Worm (Caenorhabditis elegans) whole organism, L2 larva: ENCODE results near the gene R05G9R.1.

ENCODE experiments used
- C34F6.9 ChIP-seq: fragments of 150-350 bp; optimal IDR thresholded peaks from 2 replicates; lab custom pipeline; 2014; ENCODE audit warnings: missing biosample characterization, missing genetic modification characterization
- F13H6.1 ChIP-seq: sonication (generic microtip); optimal IDR thresholded peaks from 2 replicates; lab custom pipeline; 2016; ENCODE audit warnings: missing genetic modification characterization, missing compliant biosample characterization
- R02D3.7 ChIP-seq: fragments of 150-350 bp; optimal IDR thresholded peaks from 2 replicates; lab custom pipeline; 2014; ENCODE audit warnings: missing biosample characterization, missing genetic modification characterization
- Y55F3AM.14 ChIP-seq: fragments of 200-800 bp; sonication (Bioruptor generic); optimal IDR thresholded peaks from 2 replicates; lab custom pipeline; 2018; ENCODE audit warnings: mild to moderate bottlenecking, missing genetic modification characterization, missing compliant biosample characterization
- ZK546.5 ChIP-seq: sonication (generic microtip); optimal IDR thresholded peaks from 2 replicates; lab custom pipeline; 2017; ENCODE audit warnings: missing biosample characterization, missing genetic modification characterization
- alr-1 ChIP-seq: fragments of 150-350 bp; optimal IDR thresholded peaks from 2 replicates; lab custom pipeline; 2014; ENCODE audit warnings: missing biosample characterization, missing genetic modification characterization
- aly-2 ChIP-seq: fragments of 150-350 bp; optimal IDR thresholded peaks from 2 replicates; lab custom pipeline; 2014; ENCODE audit warnings: missing biosample characterization, missing genetic modification characterization
- ama-1 ChIP-seq: fragments of 150-350 bp; optimal IDR thresholded peaks from 2 replicates; lab custom pipeline; 2018; ENCODE audit warnings: inconsistent platforms
- blmp-1 ChIP-seq: sonication (generic microtip); optimal IDR thresholded peaks from 2 replicates; lab custom pipeline; 2017; ENCODE audit warnings: missing genetic modification characterization, mild to moderate bottlenecking, missing compliant biosample characterization, antibody characterized with exemption, moderate library complexity; ENCODE audit not compliant: insufficient read depth
- ceh-16 ChIP-seq: fragments of 150-350 bp; optimal IDR thresholded peaks from 2 replicates; lab custom pipeline; 2014; ENCODE audit warnings: missing biosample characterization, missing genetic modification characterization
- ceh-82 ChIP-seq: fragments of 150-350 bp; optimal IDR thresholded peaks from 2 replicates; lab custom pipeline; 2014; ENCODE audit warnings: missing biosample characterization, missing genetic modification characterization
- crh-2 ChIP-seq: sonication (generic microtip); optimal IDR thresholded peaks from 2 replicates; lab custom pipeline; 2017; ENCODE audit warnings: missing biosample characterization, missing genetic modification characterization
- dmd-4 ChIP-seq: sonication (generic microtip); optimal IDR thresholded peaks from 2 replicates; lab custom pipeline; 2017; ENCODE audit warnings: missing biosample characterization, missing genetic modification characterization
- elt-3 ChIP-seq: sonication (generic microtip); optimal IDR thresholded peaks from 2 replicates; lab custom pipeline; 2017; ENCODE audit warnings: missing biosample characterization, missing genetic modification characterization
- gmeb-1 ChIP-seq: fragments of 150-350 bp; optimal IDR thresholded peaks from 2 replicates; lab custom pipeline; 2014; ENCODE audit warnings: missing biosample characterization, missing genetic modification characterization
- lin-11 ChIP-seq: fragments of 150-350 bp; sonication (generic microtip); optimal IDR thresholded peaks from 2 replicates; lab custom pipeline; 2014; ENCODE audit warnings: missing biosample characterization, missing genetic modification characterization, inconsistent platforms, mixed read lengths
- lin-13 ChIP-seq: fragments of 150-350 bp; optimal IDR thresholded peaks from 2 replicates; lab custom pipeline; 2014; ENCODE audit warnings: missing biosample characterization, missing genetic modification reagents, missing genetic modification characterization
- lin-39 ChIP-seq: fragments of 150-350 bp; optimal IDR thresholded peaks from 2 replicates; lab custom pipeline; 2014; ENCODE audit warnings: missing biosample characterization, missing genetic modification reagents, missing genetic modification characterization
- lsy-2 ChIP-seq, 2 experiments: fragments of 150-350 bp in 1 of 2; sonication (generic microtip) in 1 of 2; optimal IDR thresholded peaks; 2 replicates each; lab custom pipeline; 2014 to 2017; ENCODE audit warnings: missing biosample characterization in 2 of 2, missing genetic modification characterization in 2 of 2
- mab-5 ChIP-seq: fragments of 150-350 bp; optimal IDR thresholded peaks from 2 replicates; lab custom pipeline; 2014; ENCODE audit warnings: missing biosample characterization, missing genetic modification characterization
- mbf-1 ChIP-seq: sonication (generic microtip); optimal IDR thresholded peaks from 2 replicates; lab custom pipeline; 2017; ENCODE audit warnings: missing biosample characterization, missing genetic modification characterization
- mdl-1 ChIP-seq, 2 experiments: fragments of 150-350 bp in 1 of 2; sonication (generic microtip) in 1 of 2; optimal IDR thresholded peaks; 2 replicates each; lab custom pipeline; 2017; ENCODE audit warnings: missing biosample characterization in 2 of 2, missing genetic modification characterization in 2 of 2
- nhr-10 ChIP-seq: sonication (generic microtip); optimal IDR thresholded peaks from 2 replicates; lab custom pipeline; 2017; ENCODE audit warnings: missing biosample characterization, missing genetic modification characterization
- nhr-11 ChIP-seq: fragments of 150-350 bp; optimal IDR thresholded peaks from 2 replicates; lab custom pipeline; 2014; ENCODE audit warnings: missing biosample characterization, missing genetic modification characterization
- nhr-12 ChIP-seq: fragments of 150-350 bp; optimal IDR thresholded peaks from 2 replicates; lab custom pipeline; 2014; ENCODE audit warnings: missing biosample characterization, missing genetic modification characterization
- nhr-129 ChIP-seq: fragments of 150-350 bp; optimal IDR thresholded peaks from 2 replicates; lab custom pipeline; 2014; ENCODE audit warnings: missing biosample characterization, missing genetic modification characterization
- nhr-21 ChIP-seq: fragments of 150-350 bp; optimal IDR thresholded peaks from 2 replicates; lab custom pipeline; 2014; ENCODE audit warnings: missing biosample characterization, missing genetic modification characterization
- nhr-23 ChIP-seq: fragments of 150-350 bp; optimal IDR thresholded peaks from 2 replicates; lab custom pipeline; 2014; ENCODE audit warnings: missing biosample characterization, missing genetic modification reagents, missing genetic modification characterization
- nhr-237 ChIP-seq: fragments of 150-350 bp; optimal IDR thresholded peaks from 2 replicates; lab custom pipeline; 2014; ENCODE audit warnings: missing biosample characterization, missing genetic modification characterization
- nhr-25 ChIP-seq: fragments of 150-350 bp; sonication (generic microtip); optimal IDR thresholded peaks from 3 replicates; lab custom pipeline; 2014; ENCODE audit warnings: missing biosample characterization, missing genetic modification characterization
- nhr-6 ChIP-seq: fragments of 150-350 bp; optimal IDR thresholded peaks from 2 replicates; lab custom pipeline; 2014; ENCODE audit warnings: missing biosample characterization, missing genetic modification characterization
- nhr-77 ChIP-seq: fragments of 150-350 bp; optimal IDR thresholded peaks from 2 replicates; lab custom pipeline; 2014; ENCODE audit warnings: missing biosample characterization, missing genetic modification characterization
- peb-1 ChIP-seq: fragments of 150-350 bp; optimal IDR thresholded peaks from 2 replicates; lab custom pipeline; 2014; ENCODE audit warnings: missing biosample characterization, missing genetic modification characterization
- sem-4 ChIP-seq: fragments of 150-350 bp; optimal IDR thresholded peaks from 2 replicates; lab custom pipeline; 2014; ENCODE audit warnings: missing biosample characterization, missing genetic modification reagents, missing genetic modification characterization
- skn-1 ChIP-seq: sonication (generic microtip); optimal IDR thresholded peaks from 2 replicates; lab custom pipeline; 2017; ENCODE audit warnings: missing biosample characterization, missing genetic modification characterization
- sma-3 ChIP-seq: sonication (generic microtip); optimal IDR thresholded peaks from 2 replicates; lab custom pipeline; 2016; ENCODE audit warnings: missing genetic modification reagents, missing genetic modification characterization, missing compliant biosample characterization
- sma-9 ChIP-seq, 2 experiments: fragments of 150-350 bp in 1 of 2; sonication (generic microtip) in 1 of 2; optimal IDR thresholded peaks; 2 replicates each; lab custom pipeline; 2014 to 2016; ENCODE audit warnings: missing genetic modification characterization in 2 of 2, mild to moderate bottlenecking in 1 of 2, missing biosample characterization in 1 of 2, missing compliant biosample characterization in 1 of 2, missing genetic modification reagents in 1 of 2, moderate library complexity in 1 of 2
- snpc-4 ChIP-seq: fragments of 150-350 bp; optimal IDR thresholded peaks from 2 replicates; lab custom pipeline; 2014; ENCODE audit warnings: missing biosample characterization, missing genetic modification characterization
- unc-39 ChIP-seq: fragments of 150-350 bp; optimal IDR thresholded peaks from 2 replicates; lab custom pipeline; 2014; ENCODE audit warnings: missing biosample characterization, missing genetic modification characterization
- unc-55 ChIP-seq: fragments of 150-350 bp; sonication (generic microtip); optimal IDR thresholded peaks from 3 replicates; lab custom pipeline; 2014; ENCODE audit warnings: missing biosample characterization, missing genetic modification reagents, missing genetic modification characterization
- unc-62 ChIP-seq: fragments of 150-350 bp; optimal IDR thresholded peaks from 2 replicates; lab custom pipeline; 2014; ENCODE audit warnings: missing biosample characterization, missing genetic modification reagents, missing genetic modification characterization
- zag-1 ChIP-seq: fragments of 150-350 bp; optimal IDR thresholded peaks from 2 replicates; lab custom pipeline; 2014; ENCODE audit warnings: missing biosample characterization, missing genetic modification characterization
- ztf-1 ChIP-seq: fragments of 200-800 bp; sonication (Bioruptor generic); conservative IDR thresholded peaks from 2 replicates; pipeline ENCODE4 v1.3.6; 2022; ENCODE audit warnings: missing genetic modification characterization, missing compliant biosample characterization
- ztf-11 ChIP-seq: sonication (generic microtip); optimal IDR thresholded peaks from 2 replicates; lab custom pipeline; 2017; ENCODE audit warnings: missing biosample characterization, missing genetic modification characterization
- ztf-4 ChIP-seq: fragments of 150-350 bp; optimal IDR thresholded peaks from 2 replicates; lab custom pipeline; 2014; ENCODE audit warnings: missing biosample characterization, missing genetic modification characterization

The R05G9R.1 gene

DNA sequence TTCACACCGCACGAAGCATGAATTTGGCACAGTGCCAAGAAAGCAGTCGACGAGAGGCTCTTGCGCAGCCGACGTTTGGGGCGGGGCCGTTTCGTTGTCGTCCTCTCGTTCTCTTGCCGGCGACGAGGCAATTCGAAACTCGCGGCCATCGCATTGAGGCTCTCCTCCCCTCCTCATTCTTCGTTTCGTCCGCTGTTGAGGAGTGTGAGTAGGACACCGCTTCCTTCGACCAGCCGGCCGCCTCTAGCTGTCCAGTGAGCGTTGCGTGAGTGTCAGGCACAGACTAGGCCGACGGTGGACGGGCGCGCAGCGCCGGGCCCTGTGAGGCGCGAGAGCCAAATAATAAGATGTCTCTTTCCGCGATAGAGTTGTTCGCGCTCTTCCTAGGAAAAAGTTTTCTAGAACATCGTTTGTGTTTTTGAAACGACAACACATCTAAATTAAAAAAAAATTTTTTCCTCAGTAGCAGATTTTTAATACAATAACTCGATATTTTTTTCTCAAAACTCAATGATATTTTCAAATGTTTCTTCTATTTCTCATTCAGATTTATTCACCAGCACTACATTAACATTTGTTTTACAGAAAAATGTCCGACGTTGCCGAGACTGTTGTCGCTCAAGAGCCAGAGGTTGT lies 21.9 kb downstream of the R05G9R.1 start, which contains the start of the genes T28D9.11 and T28D9.1 (continued):
- TF ChIP-seq nhr-23 (no peak), nhr-10 (tag; lab: Kevin White, UChicago) (no peak), skn-1 (tag; lab: Kevin White, UChicago) (no peak), lin-39 (tag; lab: Kevin White, UChicago) (no peak), ztf-1 (GFP tag; lab: Robert Waterston, UW) (no peak), alr-1 (tag; lab: Kevin White, UChicago) (no peak), zag-1 (tag; lab: Kevin White, UChicago) (peak; percentile 40), lin-11 (peak; percentile 60), ztf-4 (no peak), ama-1 (lab: Kevin White, UChicago) (peak; percentile 23), aly-2 (tag; lab: Kevin White, UChicago) (no peak), mab-5 (tag; lab: Kevin White, UChicago) (no peak), nhr-6 (tag; lab: Kevin White, UChicago) (no peak), ZK546.5 (no peak), lsy-2 (tag; optimal IDR thresholded peaks at IDR 0.05; lab: Kevin White, UChicago) (peak in 1 of 2 experiments; percentile 68), nhr-21 (tag; lab: Kevin White, UChicago) (peak; percentile 45), unc-39 (tag; lab: Kevin White, UChicago) (peak; percentile 36), ceh-16 (peak; percentile 5), unc-55 (GFP tag; lab: Kevin White, UChicago) (peak; percentile 66)

- TF ChIP-seq sma-9 (GFP tag; optimal IDR thresholded peaks at IDR 0.05; lab: Kevin White, UChicago), result no peak
- TF ChIP-seq sma-9 (tag; optimal IDR thresholded peaks at IDR 0.05; lab: Kevin White, UChicago), result no peak
- no peak for TF ChIP-seq alr-1 (tag; lab: Kevin White, UChicago)
- TF ChIP-seq C34F6.9 (tag; lab: Kevin White, UChicago), result no peak
- no peak for TF ChIP-seq gmeb-1 (tag; lab: Kevin White, UChicago)
- TF ChIP-seq ztf-4, result no peak
- TF ChIP-seq lin-39 (tag; lab: Kevin White, UChicago), result no peak
- no peak for TF ChIP-seq crh-2 (tag; lab: Kevin White, UChicago)
- no peak for TF ChIP-seq ceh-82 (tag; lab: Kevin White, UChicago)
- TF ChIP-seq F13H6.1 (tag; lab: Kevin White, UChicago), result no peak
- no peak for TF ChIP-seq dmd-4 (tag; lab: Kevin White, UChicago)
- no peak for TF ChIP-seq blmp-1 (tag; lab: Kevin White, UChicago)
- no peak for TF ChIP-seq nhr-12 (tag; lab: Kevin White, UChicago)
- TF ChIP-seq elt-3 (tag; lab: Kevin White, UChicago), result no peak
- TF ChIP-seq peb-1 (tag; lab: Kevin White, UChicago), result no peak
- TF ChIP-seq sem-4 (tag; lab: Kevin White, UChicago), result no peak
- TF ChIP-seq mbf-1 (tag; lab: Kevin White, UChicago), result no peak
- TF ChIP-seq lin-11, result no peak
- TF ChIP-seq nhr-25 (tag; lab: Kevin White, UChicago), result no peak
- no peak for TF ChIP-seq Y55F3AM.14 (GFP tag; lab: Kevin White, UChicago)
- TF ChIP-seq unc-62 (GFP tag; lab: Kevin White, UChicago), result no peak
- TF ChIP-seq, all 48 proteins: peak for 0
Observed at ce11 chrII:6491187-6491586, 22.6 kb downstream of the R05G9R.1 start.

ce11 chrII:6489711-6490184 lies 24.1 kb downstream of the R05G9R.1 start, which contains the start of the genes snr-3 and rsp-5:
Gene snr-3, minus strand, starts transcription at chrII:6489761.
Gene rsp-5, plus strand, starts transcription at chrII:6490165.
- TF ChIP-seq nhr-11 (tag; lab: Kevin White, UChicago) (no peak), ZK546.5 (peak; percentile 62), peb-1 (tag; lab: Kevin White, UChicago) (no peak), nhr-77 (tag; lab: Kevin White, UChicago) (no peak), nhr-21 (tag; lab: Kevin White, UChicago) (peak; percentile 64), mbf-1 (tag; lab: Kevin White, UChicago) (no peak), lin-13 (GFP tag; lab: Kevin White, UChicago) (peak; percentile 79), R02D3.7 (tag; lab: Kevin White, UChicago) (no peak), lin-11 (peak; percentile 50), ama-1 (lab: Kevin White, UChicago) (peak; percentile 40), ztf-11 (no peak), snpc-4 (tag; lab: Kevin White, UChicago) (peak; percentile 75), gmeb-1 (tag; lab: Kevin White, UChicago) (peak; percentile 79), ceh-16 (no peak), sma-9 (GFP tag; optimal IDR thresholded peaks at IDR 0.05; lab: Kevin White, UChicago) (peak; percentile 78), sma-9 (tag; optimal IDR thresholded peaks at IDR 0.05; lab: Kevin White, UChicago) (no peak), dmd-4 (tag; lab: Kevin White, UChicago) (no peak), F13H6.1 (tag; lab: Kevin White, UChicago) (peak; percentile 53), lin-39 (tag; lab: Kevin White, UChicago) (no peak), skn-1 (tag; lab: Kevin White, UChicago) (no peak), mdl-1 (tag; optimal IDR thresholded peaks at IDR 0.05; lab: Kevin White, UChicago) (peak in 1 of 2 experiments; percentile 31), aly-2 (tag; lab: Kevin White, UChicago) (no peak), sem-4 (tag; lab: Kevin White, UChicago) (peak; percentile 48), nhr-129 (tag; lab: Kevin White, UChicago) (peak; percentile 82), nhr-6 (tag; lab: Kevin White, UChicago) (peak; percentile 35), C34F6.9 (tag; lab: Kevin White, UChicago) (peak; percentile 91), zag-1 (tag; lab: Kevin White, UChicago) (no peak), sma-3 (peak; percentile 72), alr-1 (tag; lab: Kevin White, UChicago) (no peak), elt-3 (tag; lab: Kevin White, UChicago) (no peak), ztf-4 (no peak), nhr-237 (no peak)
